Worm (Caenorhabditis elegans): ENCODE measurements around the gene heh-1.

DNA sequence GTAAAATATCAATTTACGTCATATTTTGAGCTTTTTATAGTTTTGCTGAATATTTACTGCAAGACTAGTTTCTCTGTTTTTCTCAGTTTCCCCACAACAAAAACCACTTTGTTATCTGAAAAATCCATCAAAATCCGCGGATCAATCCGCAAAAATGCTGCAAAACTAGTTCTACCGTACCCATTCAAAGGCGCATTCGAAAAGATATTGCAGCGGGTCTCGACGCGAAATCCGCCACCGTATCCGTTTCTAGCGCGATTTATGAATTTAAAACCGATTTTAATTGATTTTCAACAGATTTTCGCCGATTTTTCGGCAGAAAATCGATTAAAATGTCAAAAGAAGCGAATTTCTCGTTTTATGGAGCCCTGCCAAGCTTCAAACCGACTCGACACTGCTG is 27.9 kb downstream of the heh-1 start, which contains the start of gene R148.4:
- TF ChIP-seq dmd-4 (tag; optimal IDR thresholded peaks at IDR 0.05; ENCODE audit: borderline replicate concordance) (no peak), pqm-1 (tag; optimal IDR thresholded peaks at IDR 0.05) (no peak), ceh-18 (tag; optimal IDR thresholded peaks at IDR 0.05) (no peak), C38D4.7 (GFP tag; optimal IDR thresholded peaks at IDR 0.05) (no peak)

Measured in whole organism, late embryonic.